Fruit fly (Drosophila melanogaster) whole organism, embryonic: ENCODE results near the gene CG6356.
A peak's percentile ranks its signal among the peaks of the same experiment; 100 is the strongest.

Experiments used
- Atf6 ChIP-seq: fragments of 200-800 bp; sonication (Bioruptor generic); IDR thresholded peaks from 2 replicates; pipeline ENCODE4 v1.3.6; 2022; ENCODE audit warnings: missing biosample characterization, missing genetic modification characterization
- CG10462 ChIP-seq: fragments of 200-800 bp; sonication (Bioruptor generic); optimal IDR thresholded peaks from 2 replicates; lab custom pipeline; 2016; ENCODE audit warnings: missing biosample characterization, missing genetic modification characterization
- CG1647 ChIP-seq: fragments of 200-800 bp; sonication (Bioruptor generic); optimal IDR thresholded peaks from 3 replicates; lab custom pipeline; 2016; ENCODE audit warnings: missing biosample characterization, missing genetic modification characterization
- CG32532 ChIP-seq: fragments of 200-800 bp; sonication (Bioruptor generic); IDR thresholded peaks from 2 replicates; pipeline ENCODE4 v1.3.6; 2022; ENCODE audit warnings: missing biosample characterization, missing genetic modification characterization
- CG4404 ChIP-seq: fragments of 200-800 bp; sonication (Bioruptor generic); IDR thresholded peaks from 2 replicates; pipeline ENCODE4 v1.3.6; 2022; ENCODE audit warnings: missing biosample characterization, missing genetic modification characterization
- CG8388 ChIP-seq: fragments of 200-800 bp; sonication (Bioruptor generic); optimal IDR thresholded peaks from 2 replicates; lab custom pipeline; 2019; ENCODE audit warnings: missing biosample characterization, mild to moderate bottlenecking, missing genetic modification characterization, moderate library complexity
- Ets97D ChIP-seq: fragments of 200-800 bp; sonication (Bioruptor generic); optimal IDR thresholded peaks from 3 replicates; lab custom pipeline; 2016; ENCODE audit warnings: missing biosample characterization, missing genetic modification characterization
- YL-1 ChIP-seq: fragments of 200-800 bp; sonication (Bioruptor generic); optimal IDR thresholded peaks from 3 replicates; lab custom pipeline; 2017; ENCODE audit warnings: missing biosample characterization, mild to moderate bottlenecking, missing genetic modification characterization

dm6 chr3R:24295556-24296465 is 12.1 kb downstream of the CG6356 start:
- TF ChIP-seq CG8388 (GFP tag; lab: Kevin White, UChicago) (peak; percentile 65), Atf6 (peak; percentile 71), Ets97D (GFP tag; lab: Kevin White, UChicago) (no peak), CG4404 (GFP tag; lab: Robert Waterston, UW) (peak; percentile 84), CG10462 (GFP tag; lab: Kevin White, UChicago) (peak; percentile 63), CG32532 (GFP tag; lab: Robert Waterston, UW) (peak; percentile 82), YL-1 (GFP tag; lab: Kevin White, UChicago) (no peak), CG1647 (GFP tag; lab: Kevin White, UChicago) (peak; percentile 40)
